Worm (Caenorhabditis elegans) whole organism, L4 larva: ENCODE data around the gene C45B11.2.

ENCODE experiments used
- lsy-2 ChIP-seq, 2 experiments: fragments of 150-350 bp in 1 of 2; sonication (generic microtip) in 1 of 2; optimal IDR thresholded peaks; 2 replicates each; lab custom pipeline; 2014 to 2017; ENCODE audit warnings: missing biosample characterization in 2 of 2, missing genetic modification characterization in 2 of 2
- nhr-237 ChIP-seq: sonication (generic microtip); optimal IDR thresholded peaks from 2 replicates; lab custom pipeline; 2017; ENCODE audit warnings: missing biosample characterization, missing genetic modification characterization
- nhr-6 ChIP-seq: fragments of 150-350 bp; optimal IDR thresholded peaks from 2 replicates; lab custom pipeline; 2014; ENCODE audit warnings: missing biosample characterization, missing genetic modification characterization
- snpc-4 ChIP-seq: fragments of 150-350 bp; optimal IDR thresholded peaks from 2 replicates; lab custom pipeline; 2014; ENCODE audit warnings: missing biosample characterization, missing genetic modification characterization
- unc-62 ChIP-seq, 3 experiments: fragments of 150-350 bp in 1 of 3; sonication (generic microtip); optimal IDR thresholded peaks in 2 of 3; peaks in 1 of 3; 1 replicate in 1 of 3; 2 replicates in 2 of 3; lab custom pipeline; 2014 to 2017; ENCODE audit warnings: missing biosample characterization in 3 of 3, missing genetic modification characterization in 3 of 3, missing genetic modification reagents in 3 of 3, missing genotype in 1 of 3
- ztf-11 ChIP-seq: fragments of 150-350 bp; optimal IDR thresholded peaks from 2 replicates; lab custom pipeline; 2014; ENCODE audit warnings: missing biosample characterization, missing genetic modification characterization

DNA sequence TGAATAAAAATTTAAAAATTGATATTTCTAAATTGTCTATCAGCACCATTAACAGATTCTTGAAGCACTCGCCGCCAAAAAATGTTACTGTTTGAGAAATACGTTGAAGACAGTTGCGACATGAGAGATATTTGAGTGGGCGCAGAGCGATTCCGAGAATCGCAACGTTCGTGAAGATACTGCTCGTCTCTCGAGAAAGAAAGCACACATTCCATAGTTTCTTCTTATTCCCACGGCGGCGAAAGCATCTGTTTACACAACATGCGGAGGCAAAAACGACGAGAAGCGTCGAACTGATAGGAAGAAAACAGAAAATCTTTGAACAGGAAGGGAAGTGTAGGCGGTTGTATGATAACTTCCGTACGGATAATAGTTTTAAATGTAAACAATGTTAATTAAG is 40.0 kb downstream of the C45B11.2 start:
- TF ChIP-seq unc-62 (GFP tag; optimal IDR thresholded peaks at IDR 0.05 in 1 of 2; lab: Kevin White, UChicago) (peak in 1 of 2 experiments; percentile 94), unc-62 (tag; optimal IDR thresholded peaks at IDR 0.05; lab: Kevin White, UChicago) (no peak), lsy-2 (tag; optimal IDR thresholded peaks at IDR 0.05; lab: Kevin White, UChicago) (peak; percentile 13 to 36), nhr-6 (no peak), ztf-11 (tag; lab: Kevin White, UChicago) (no peak), snpc-4 (tag; lab: Kevin White, UChicago) (no peak), nhr-237 (no peak)
